Fruit fly (Drosophila melanogaster) whole organism: ENCODE measurements around the gene sala.

ENCODE experiments used
- CG8478 ChIP-seq: fragments of >200 bp; optimal IDR thresholded peaks from 2 replicates; lab custom pipeline; 2018; ENCODE audit warnings: inconsistent platforms
- EcR ChIP-seq, 2 experiments: fragments of >200 bp; optimal IDR thresholded peaks; 2 replicates each; lab custom pipeline; 2017; ENCODE audit warnings: missing biosample characterization in 2 of 2, missing genetic modification characterization in 2 of 2, missing genetic modification reagents in 2 of 2
- pan ChIP-seq: fragments of >200 bp; optimal IDR thresholded peaks from 2 replicates; lab custom pipeline; 2017
- psq ChIP-seq: fragments of >200 bp; optimal IDR thresholded peaks from 2 replicates; lab custom pipeline; 2017
- usp ChIP-seq: fragments of >200 bp; optimal IDR thresholded peaks from 2 replicates; lab custom pipeline; 2017; ENCODE audit warnings: missing biosample characterization, missing genetic modification characterization, mixed read lengths

DNA sequence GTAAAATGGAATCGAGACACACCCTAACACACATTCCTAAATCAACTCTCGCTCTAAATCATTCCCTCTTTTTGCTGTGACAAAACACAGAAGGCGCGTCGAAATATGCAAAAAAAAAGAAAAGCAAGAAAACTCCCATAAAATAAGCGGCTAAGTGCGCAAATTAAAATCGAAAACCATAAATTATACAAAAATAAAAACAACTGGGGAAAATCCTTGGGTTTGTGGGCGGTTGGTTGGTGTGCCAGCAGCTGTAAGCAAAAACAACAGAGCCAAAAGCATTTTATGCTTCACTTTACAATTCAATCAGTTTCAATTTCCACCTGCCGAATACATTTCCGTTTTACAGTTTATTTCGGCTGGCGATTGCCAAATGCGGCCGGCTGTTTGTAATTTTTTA lies 51.3 kb downstream of the sala start, which contains the start of gene CG43438:
- TF ChIP-seq EcR (GFP tag; optimal IDR thresholded peaks at IDR 0.05; lab: Kevin White, UChicago) (no peak), CG8478 (no peak), pan (no peak), usp (GFP tag; lab: Kevin White, UChicago) (no peak), psq (no peak)
